Fruit fly (Drosophila melanogaster): ENCODE results near the gene alt.

Gene alt

dm6 chr3R:17703024-17703690, 20.8 kb upstream of the alt start (continued):
- TF ChIP-seq CG6791 (GFP tag; IDR thresholded peaks at IDR 0.05; ENCODE audit: partially characterized antibody), result 0 out of 3 replicates have a peak, but pooled peaks have one; percentile 20
- no peak for TF ChIP-seq vvl (GFP tag; IDR thresholded peaks at IDR 0.05)
- no peak for TF ChIP-seq CG6813 (GFP tag; optimal IDR thresholded peaks at IDR 0.05)
- no peak for TF ChIP-seq eyg (GFP tag; optimal IDR thresholded peaks at IDR 0.05)
- no peak for TF ChIP-seq Meics (GFP tag; optimal IDR thresholded peaks at IDR 0.05)
- peak; percentile 39 for TF ChIP-seq CG2678 (tag; optimal IDR thresholded peaks at IDR 0.05)
- no peak for TF ChIP-seq zf30C (GFP tag; optimal IDR thresholded peaks at IDR 0.05)
- TF ChIP-seq Drgx (GFP tag; IDR thresholded peaks at IDR 0.05), result peak; percentile 94
- no peak for TF ChIP-seq CG30431 (GFP tag; optimal IDR thresholded peaks at IDR 0.05)
- TF ChIP-seq chinmo (GFP tag; IDR thresholded peaks at IDR 0.05; ENCODE audit: partially characterized antibody), result 0 out of 4 replicates have a peak, but pooled peaks have one; percentile 15
- TF ChIP-seq Scr (GFP tag; IDR thresholded peaks at IDR 0.05; ENCODE audit: partially characterized antibody), result no peak
- peak; percentile 30 for TF ChIP-seq nmo (GFP tag; optimal IDR thresholded peaks at IDR 0.05)
- no peak for TF ChIP-seq CG8290 (GFP tag; optimal IDR thresholded peaks at IDR 0.05)
- TF ChIP-seq CG8290 (tag; optimal IDR thresholded peaks at IDR 0.05), result no peak
- no peak for TF ChIP-seq CG34376 (GFP tag; optimal IDR thresholded peaks at IDR 0.05)
- no peak for TF ChIP-seq CG13894 (tag; optimal IDR thresholded peaks at IDR 0.05)
- TF ChIP-seq slou (GFP tag; optimal IDR thresholded peaks at IDR 0.05), result no peak
- no peak for TF ChIP-seq MTF-1 (GFP tag; optimal IDR thresholded peaks at IDR 0.05; ENCODE audit: borderline replicate concordance)
- TF ChIP-seq CG3065 (GFP tag; optimal IDR thresholded peaks at IDR 0.05), result no peak
- no peak for TF ChIP-seq slp2 (GFP tag; optimal IDR thresholded peaks at IDR 0.05)
- TF ChIP-seq ash1 (GFP tag; optimal IDR thresholded peaks at IDR 0.05), result no peak
- TF ChIP-seq CG1647 (GFP tag; optimal IDR thresholded peaks at IDR 0.05), result no peak
- TF ChIP-seq CG17912 (GFP tag; optimal IDR thresholded peaks at IDR 0.05), result no peak
- TF ChIP-seq H2.0 (GFP tag; IDR thresholded peaks at IDR 0.05), result no peak
- TF ChIP-seq aop (GFP tag; IDR thresholded peaks at IDR 0.05), result no peak
- no peak for TF ChIP-seq CG8359 (GFP tag; optimal IDR thresholded peaks at IDR 0.05; ENCODE audit: borderline replicate concordance)
- no peak for TF ChIP-seq kah (GFP tag; optimal IDR thresholded peaks at IDR 0.05)
- no peak for TF ChIP-seq shn (GFP tag; optimal IDR thresholded peaks at IDR 0.05)
- TF ChIP-seq ERR (GFP tag; optimal IDR thresholded peaks at IDR 0.05), result no peak
- TF ChIP-seq sna (GFP tag; IDR thresholded peaks at IDR 0.05; ENCODE audit: partially characterized antibody), result no peak
- TF ChIP-seq CG17361 (GFP tag; IDR thresholded peaks at IDR 0.05), result 0 out of 3 replicates have a peak, but pooled peaks have one; percentile 20
- no peak for TF ChIP-seq br (optimal IDR thresholded peaks at IDR 0.05)
- peak; percentile 26 for TF ChIP-seq mam (GFP tag; optimal IDR thresholded peaks at IDR 0.05)
- TF ChIP-seq Oaz (GFP tag; IDR thresholded peaks at IDR 0.05), result no peak
- no peak for TF ChIP-seq sd (tag; optimal IDR thresholded peaks at IDR 0.05)

dm6 chr3R:17701971-17702845, 19.9 kb upstream of the alt start:
- peak; percentile 35 for TF ChIP-seq cad (GFP tag; optimal IDR thresholded peaks at IDR 0.05)
- peak; percentile 21 for TF ChIP-seq corto (GFP tag; optimal IDR thresholded peaks at IDR 0.05)
- no peak for TF ChIP-seq Chrac-16 (GFP tag; optimal IDR thresholded peaks at IDR 0.05)
- no peak for TF ChIP-seq gfzf (GFP tag; optimal IDR thresholded peaks at IDR 0.05)
- peak; percentile 10 for TF ChIP-seq psq (GFP tag; optimal IDR thresholded peaks at IDR 0.05)
- TF ChIP-seq Drgx (GFP tag; IDR thresholded peaks at IDR 0.05), result peak; percentile 55; the same call in 1 of the 2 replicates
- TF ChIP-seq nom (GFP tag; optimal IDR thresholded peaks at IDR 0.05), result peak; percentile 33
- TF ChIP-seq CG8765 (GFP tag; IDR thresholded peaks at IDR 0.05), result no peak
- TF ChIP-seq CG3065 (GFP tag; optimal IDR thresholded peaks at IDR 0.05), result no peak
- TF ChIP-seq gcm (GFP tag; optimal IDR thresholded peaks at IDR 0.05), result peak; percentile 59
- TF ChIP-seq bsh (GFP tag; optimal IDR thresholded peaks at IDR 0.05), result peak in 1 of 2 experiments; percentile 62
- TF ChIP-seq CG10274 (GFP tag; optimal IDR thresholded peaks at IDR 0.05), result no peak
- no peak for TF ChIP-seq CG17829 (tag; optimal IDR thresholded peaks at IDR 0.05)
- TF ChIP-seq D19A (tag; optimal IDR thresholded peaks at IDR 0.05), result peak; percentile 59
